Worm (Caenorhabditis elegans) whole organism, L4 larva: ENCODE measurements around the gene F26F2.11.

Source experiments
- ceh-82 ChIP-seq: sonication (generic microtip); optimal IDR thresholded peaks from 2 replicates; lab custom pipeline; 2017; ENCODE audit warnings: missing biosample characterization, missing genetic modification characterization
- lin-13 ChIP-seq: fragments of 150-350 bp; optimal IDR thresholded peaks from 2 replicates; lab custom pipeline; 2014; ENCODE audit warnings: missing biosample characterization, missing genetic modification reagents, missing genetic modification characterization
- unc-130 ChIP-seq: sonication (generic microtip); optimal IDR thresholded peaks from 2 replicates; lab custom pipeline; 2016; ENCODE audit warnings: missing genetic modification reagents, missing genetic modification characterization, missing compliant biosample characterization

ce11 chrV:20547048-20547447, 48.5 kb downstream of the F26F2.11 start, which contains the start of gene Y38H6C.18:
- TF ChIP-seq unc-130 (GFP tag; lab: Kevin White, UChicago) (no peak), ceh-82 (tag; lab: Kevin White, UChicago) (no peak), lin-13 (GFP tag; lab: Kevin White, UChicago) (no peak)
